Worm (Caenorhabditis elegans): ENCODE data around the gene F32D8.7.

DNA sequence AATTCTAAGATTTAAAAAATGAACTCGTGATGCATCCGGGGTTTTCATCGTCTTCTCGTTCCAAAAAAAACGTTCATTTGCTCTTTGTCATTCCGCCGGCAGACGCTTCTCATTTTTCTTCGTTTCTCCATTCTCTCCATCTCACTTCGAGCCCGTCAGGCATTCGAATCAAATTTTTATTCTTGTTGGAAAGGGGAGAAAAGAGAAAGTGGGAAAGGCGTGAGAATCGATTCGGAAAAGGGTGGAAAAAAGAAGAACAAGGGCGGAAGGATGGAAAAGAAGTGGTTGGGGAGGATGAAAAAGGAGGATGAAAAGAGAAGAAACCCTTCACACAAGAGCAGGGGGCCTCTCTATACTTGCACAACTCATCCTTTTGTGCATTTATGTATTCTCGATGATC lies 6.6 kb downstream of the F32D8.7 start:
- TF ChIP-seq ama-1 (optimal IDR thresholded peaks at IDR 0.05) (no peak), hmg-4 (GFP tag; optimal IDR thresholded peaks at IDR 0.05) (no peak), ceh-36 (tag; optimal IDR thresholded peaks at IDR 0.05) (no peak), tra-4 (tag; optimal IDR thresholded peaks at IDR 0.05) (no peak), tbx-37 (GFP tag; conservative IDR thresholded peaks at IDR 0.05) (no peak), tbx-11 (GFP tag; IDR thresholded peaks at IDR 0.05) (no peak), flt-1 (GFP tag; IDR thresholded peaks at IDR 0.05) (no peak)
